Fruit fly (Drosophila melanogaster): Measurements from ENCODE around the gene CG33301.

DNA sequence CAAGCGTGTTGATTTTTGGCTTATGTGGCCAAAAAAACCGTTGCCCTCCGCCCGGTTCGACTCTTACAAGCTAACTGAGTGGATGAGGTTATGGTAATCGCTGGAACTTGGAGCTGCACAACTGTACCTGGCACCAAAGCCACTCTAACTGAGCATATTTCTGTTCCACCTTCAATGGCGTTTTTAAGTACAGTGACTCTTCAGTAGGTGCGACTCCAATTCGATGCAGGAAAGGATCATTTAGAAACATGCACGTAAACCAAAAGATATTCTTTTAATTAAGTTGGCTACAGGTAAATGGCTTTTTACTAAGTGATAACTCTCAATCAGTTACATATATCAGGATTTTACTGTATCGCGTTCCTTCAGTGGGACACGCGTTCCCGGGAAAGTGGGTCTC is 42.9 kb downstream of the CG33301 start, which contains the start of gene CG13133:
- TF ChIP-seq CG2199 (GFP tag; IDR thresholded peaks at IDR 0.05) (no peak), B-H1 (GFP tag; IDR thresholded peaks at IDR 0.05) (no peak), h (optimal IDR thresholded peaks at IDR 0.05) (no peak), CG4820 (GFP tag; optimal IDR thresholded peaks at IDR 0.05) (no peak)

Measured in whole organism, embryonic.